Worm (Caenorhabditis elegans) whole organism, L4 larva: ENCODE measurements around the gene col-103.

Source experiments
- D1046.2 ChIP-seq: fragments of 200-800 bp; sonication (Bioruptor generic); IDR thresholded peaks from 2 replicates; pipeline ENCODE4 v1.3.6; 2022; ENCODE audit warnings: missing genetic modification characterization, missing compliant biosample characterization
- F10B5.3 ChIP-seq: sonication (generic microtip); optimal IDR thresholded peaks from 2 replicates; lab custom pipeline; 2016; ENCODE audit warnings: mild to moderate bottlenecking, missing genetic modification characterization, missing compliant biosample characterization
- F37D6.2 ChIP-seq: sonication (generic microtip); optimal IDR thresholded peaks from 2 replicates; lab custom pipeline; 2016; ENCODE audit warnings: mild to moderate bottlenecking, missing genetic modification characterization, missing compliant biosample characterization
- F44E2.7 ChIP-seq: fragments of 200-800 bp; sonication (Bioruptor generic); IDR thresholded peaks from 2 replicates; pipeline ENCODE4 v2.1.2; 2022; ENCODE audit warnings: missing genetic modification characterization, missing compliant biosample characterization
- T20F7.1 ChIP-seq: fragments of 200-800 bp; sonication (Bioruptor generic); optimal IDR thresholded peaks from 2 replicates; lab custom pipeline; 2018; ENCODE audit warnings: mild to moderate bottlenecking, missing genetic modification characterization, missing compliant biosample characterization
- Y48G9A.11 ChIP-seq: fragments of 200-800 bp; sonication (Bioruptor generic); IDR thresholded peaks from 2 replicates; pipeline ENCODE4 v1.3.6; 2022; ENCODE audit warnings: missing genetic modification reagents, missing genetic modification characterization, missing compliant biosample characterization
- Y5F2A.4 ChIP-seq: fragments of 200-800 bp; sonication (Bioruptor generic); optimal IDR thresholded peaks from 2 replicates; lab custom pipeline; 2018; ENCODE audit warnings: mild to moderate bottlenecking, missing genetic modification characterization, missing compliant biosample characterization
- Y75B8A.6 ChIP-seq: fragments of 200-800 bp; sonication (Bioruptor generic); IDR thresholded peaks from 2 replicates; pipeline ENCODE4 v1.3.6; 2022; ENCODE audit warnings: missing genetic modification reagents, missing genetic modification characterization, missing compliant biosample characterization
- aha-1 ChIP-seq: fragments of 150-350 bp; peaks from one replicate; lab custom pipeline; 2014; ENCODE audit warnings: missing biosample characterization, missing genetic modification characterization
- arid-1 ChIP-seq: fragments of 200-800 bp; sonication (Bioruptor generic); conservative IDR thresholded peaks from 2 replicates; pipeline ENCODE4 v1.3.6; 2022; ENCODE audit warnings: missing genetic modification reagents, missing genetic modification characterization, missing compliant biosample characterization
- attf-4 ChIP-seq: sonication (generic microtip); optimal IDR thresholded peaks from 3 replicates; lab custom pipeline; 2017; ENCODE audit warnings: missing biosample characterization, missing genetic modification characterization
- ceh-20 ChIP-seq: fragments of 200-800 bp; sonication (Bioruptor generic); IDR thresholded peaks from 2 replicates; pipeline ENCODE4 v1.3.6; 2022; ENCODE audit warnings: missing genetic modification reagents, missing genetic modification characterization, missing compliant biosample characterization
- ceh-32 ChIP-seq: sonication (generic microtip); optimal IDR thresholded peaks from 2 replicates; lab custom pipeline; 2016; ENCODE audit warnings: mild to moderate bottlenecking, missing genetic modification characterization, missing compliant biosample characterization; ENCODE audit not compliant: poor library complexity
- ceh-62 ChIP-seq: sonication (generic microtip); optimal IDR thresholded peaks from 2 replicates; lab custom pipeline; 2017; ENCODE audit warnings: missing biosample characterization, missing genetic modification characterization
- ces-1 ChIP-seq: fragments of 150-350 bp; sonication (generic microtip); optimal IDR thresholded peaks from 4 replicates; lab custom pipeline; 2014; ENCODE audit warnings: missing biosample characterization, missing genetic modification reagents, missing genetic modification characterization
- daf-12 ChIP-seq: fragments of 150-350 bp; optimal IDR thresholded peaks from 2 replicates; lab custom pipeline; 2014; ENCODE audit warnings: missing biosample characterization, missing genetic modification reagents, missing genetic modification characterization
- daf-19 ChIP-seq: fragments of 200-800 bp; sonication (Bioruptor generic); conservative IDR thresholded peaks from 2 replicates; pipeline ENCODE4 v1.3.6; 2022; ENCODE audit warnings: missing genetic modification characterization, missing compliant biosample characterization
- dmd-6 ChIP-seq: fragments of 200-800 bp; sonication (Bioruptor generic); IDR thresholded peaks from 2 replicates; pipeline ENCODE4 v1.3.6; 2022; ENCODE audit warnings: missing genetic modification reagents, missing genetic modification characterization, missing compliant biosample characterization
- dmd-9 ChIP-seq: fragments of 200-800 bp; sonication (Bioruptor generic); IDR thresholded peaks from 2 replicates; pipeline ENCODE4 v1.3.6; 2022; ENCODE audit warnings: missing genetic modification reagents, missing genetic modification characterization, missing compliant biosample characterization
- dve-1 ChIP-seq: sonication (generic microtip); optimal IDR thresholded peaks from 2 replicates; lab custom pipeline; 2017; ENCODE audit warnings: antibody characterized with exemption, mild to moderate bottlenecking, missing genetic modification characterization, missing compliant biosample characterization; ENCODE audit not compliant: insufficient read depth
- egl-27 ChIP-seq: sonication (generic microtip); optimal IDR thresholded peaks from 3 replicates; lab custom pipeline; 2017; ENCODE audit warnings: missing biosample characterization, missing genetic modification reagents, missing genetic modification characterization
- fkh-10 ChIP-seq: fragments of 150-350 bp; optimal IDR thresholded peaks from 2 replicates; lab custom pipeline; 2014; ENCODE audit warnings: missing biosample characterization, missing genetic modification reagents, missing genetic modification characterization
- fos-1 ChIP-seq: fragments of 150-350 bp; optimal IDR thresholded peaks from 2 replicates; lab custom pipeline; 2014; ENCODE audit warnings: missing biosample characterization, missing genetic modification characterization
- hlh-30 ChIP-seq: sonication (generic microtip); optimal IDR thresholded peaks from 2 replicates; lab custom pipeline; 2017; ENCODE audit warnings: antibody characterized with exemption, mild to moderate bottlenecking, missing genetic modification characterization, missing compliant biosample characterization; ENCODE audit not compliant: insufficient read depth
- hmg-1.1 ChIP-seq: fragments of 200-800 bp; sonication (Bioruptor generic); IDR thresholded peaks from 2 replicates; pipeline ENCODE4 v1.3.6; 2022; ENCODE audit warnings: missing genetic modification reagents, missing genetic modification characterization, missing compliant biosample characterization
- lim-7 ChIP-seq: fragments of 200-800 bp; sonication (Bioruptor generic); IDR thresholded peaks from 2 replicates; pipeline ENCODE4 v1.3.6; 2022; ENCODE audit warnings: missing genetic modification characterization, missing compliant biosample characterization
- lin-13 ChIP-seq: fragments of 150-350 bp; optimal IDR thresholded peaks from 2 replicates; lab custom pipeline; 2014; ENCODE audit warnings: missing biosample characterization, missing genetic modification reagents, missing genetic modification characterization
- lin-38 ChIP-seq: fragments of 200-800 bp; sonication (Bioruptor generic); IDR thresholded peaks from 2 replicates; pipeline ENCODE4 v1.3.6; 2022; ENCODE audit warnings: missing genetic modification reagents, missing genetic modification characterization, missing compliant biosample characterization
- lsy-2 ChIP-seq, 2 experiments: fragments of 150-350 bp in 1 of 2; sonication (generic microtip) in 1 of 2; optimal IDR thresholded peaks; 2 replicates each; lab custom pipeline; 2014 to 2017; ENCODE audit warnings: missing biosample characterization in 2 of 2, missing genetic modification characterization in 2 of 2
- madf-9 ChIP-seq: fragments of 200-800 bp; sonication (Bioruptor generic); conservative IDR thresholded peaks from 2 replicates; pipeline ENCODE4 v1.3.6; 2022; ENCODE audit warnings: missing genetic modification reagents, missing genetic modification characterization, missing compliant biosample characterization
- mep-1 ChIP-seq: fragments of 150-350 bp; sonication (generic microtip); optimal IDR thresholded peaks from 3 replicates; lab custom pipeline; 2014; ENCODE audit warnings: missing biosample characterization, missing genetic modification characterization
- mes-2 ChIP-seq: sonication (generic microtip); optimal IDR thresholded peaks from 2 replicates; lab custom pipeline; 2016; ENCODE audit warnings: missing genotype, mild to moderate bottlenecking, missing genetic modification characterization, missing compliant biosample characterization; ENCODE audit not compliant: poor library complexity, severe bottlenecking
- mxl-2 ChIP-seq: fragments of 200-800 bp; sonication (Bioruptor generic); conservative IDR thresholded peaks from 2 replicates; pipeline ENCODE4 v1.3.6; 2022; ENCODE audit warnings: missing genetic modification reagents, missing genetic modification characterization, missing compliant biosample characterization
- nhr-10 ChIP-seq: fragments of 150-350 bp; optimal IDR thresholded peaks from 2 replicates; lab custom pipeline; 2014; ENCODE audit warnings: missing biosample characterization, missing genetic modification characterization
- nhr-102 ChIP-seq: sonication (generic microtip); optimal IDR thresholded peaks from 2 replicates; lab custom pipeline; 2016; ENCODE audit warnings: mild to moderate bottlenecking, missing genetic modification characterization, moderate library complexity, missing compliant biosample characterization
- nhr-28 ChIP-seq: fragments of 150-350 bp; optimal IDR thresholded peaks from 2 replicates; lab custom pipeline; 2014; ENCODE audit warnings: missing biosample characterization, missing genetic modification characterization
- nhr-48 ChIP-seq: sonication (generic microtip); optimal IDR thresholded peaks from 2 replicates; lab custom pipeline; 2016; ENCODE audit warnings: mild to moderate bottlenecking, missing genetic modification characterization, missing compliant biosample characterization
- nhr-77 ChIP-seq: fragments of 150-350 bp; optimal IDR thresholded peaks from 2 replicates; lab custom pipeline; 2014; ENCODE audit warnings: missing biosample characterization, missing genetic modification characterization
- rbr-2 ChIP-seq: sonication (generic microtip); optimal IDR thresholded peaks from 2 replicates; lab custom pipeline; 2016; ENCODE audit warnings: missing genotype, missing genetic modification characterization, missing compliant biosample characterization
- saeg-2 ChIP-seq: fragments of 200-800 bp; sonication (Bioruptor generic); IDR thresholded peaks from 2 replicates; pipeline ENCODE4 v1.3.6; 2022; ENCODE audit warnings: missing genetic modification reagents, missing genetic modification characterization, missing compliant biosample characterization
- snpc-1.2 ChIP-seq: fragments of 200-800 bp; sonication (Bioruptor generic); IDR thresholded peaks from 2 replicates; pipeline ENCODE4 v1.3.6; 2022; ENCODE audit warnings: missing genetic modification reagents, missing genetic modification characterization, missing compliant biosample characterization
- spr-1 ChIP-seq: sonication (generic microtip); optimal IDR thresholded peaks from 2 replicates; lab custom pipeline; 2016; ENCODE audit warnings: mild to moderate bottlenecking, missing genetic modification characterization, missing compliant biosample characterization
- unc-39 ChIP-seq: sonication (generic microtip); optimal IDR thresholded peaks from 2 replicates; lab custom pipeline; 2017; ENCODE audit warnings: missing biosample characterization, missing genetic modification characterization
- vab-7 ChIP-seq: fragments of 200-800 bp; sonication (Bioruptor generic); IDR thresholded peaks from 2 replicates; pipeline ENCODE4 v1.3.6; 2022; ENCODE audit warnings: missing genetic modification reagents, missing genetic modification characterization, missing compliant biosample characterization
- zag-1 ChIP-seq: fragments of 150-350 bp; optimal IDR thresholded peaks from 2 replicates; lab custom pipeline; 2014; ENCODE audit warnings: missing biosample characterization, missing genetic modification characterization
- zfp-3 ChIP-seq: fragments of 200-800 bp; sonication (Bioruptor generic); conservative IDR thresholded peaks from 2 replicates; pipeline ENCODE4 v1.3.6; 2022; ENCODE audit warnings: missing genetic modification reagents, missing genetic modification characterization, missing compliant biosample characterization
- zip-11 ChIP-seq: fragments of 200-800 bp; sonication (Bioruptor generic); IDR thresholded peaks from 2 replicates; pipeline ENCODE4 v1.3.6; 2022; ENCODE audit warnings: missing genetic modification characterization, missing compliant biosample characterization
- zip-2 ChIP-seq: fragments of 150-350 bp; optimal IDR thresholded peaks from 2 replicates; lab custom pipeline; 2014; ENCODE audit warnings: missing biosample characterization, missing genetic modification characterization

col-103 gene

DNA sequence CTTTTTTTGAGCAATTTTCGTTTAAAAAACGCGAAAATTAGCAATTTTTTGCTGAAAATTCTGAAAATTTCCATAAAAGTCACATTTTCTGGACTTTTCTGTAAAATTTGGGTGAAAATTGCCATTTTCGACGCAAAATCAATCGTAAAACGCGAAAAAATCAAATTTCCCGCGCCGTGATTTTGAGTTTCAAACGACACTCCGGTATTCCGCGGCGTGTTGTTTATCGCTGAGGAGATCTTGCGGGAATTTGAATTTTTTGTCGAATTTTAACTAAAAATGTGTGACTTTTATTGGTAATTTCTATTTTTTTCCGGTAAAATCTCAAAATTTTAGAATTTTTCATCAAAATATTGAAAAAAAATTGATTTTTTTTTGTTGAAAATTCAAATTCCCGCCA, 37.7 kb upstream of the col-103 start:
- TF ChIP-seq lin-38 (no peak), Y48G9A.11 (0 out of 2 replicates have a peak, but pooled peaks have one; percentile 51), Y5F2A.4 (GFP tag; lab: Kevin White, UChicago) (no peak), mep-1 (tag; lab: Kevin White, UChicago) (no peak), daf-19 (GFP tag; lab: Robert Waterston, UW) (no peak), fos-1 (tag; lab: Kevin White, UChicago) (no peak), aha-1 (tag; lab: Kevin White, UChicago) (peak; percentile 81), F10B5.3 (tag; lab: Kevin White, UChicago) (no peak), unc-39 (tag; lab: Kevin White, UChicago) (no peak), nhr-77 (tag; lab: Kevin White, UChicago) (no peak), zip-2 (tag; lab: Kevin White, UChicago) (no peak), madf-9 (GFP tag; lab: Robert Waterston, UW) (no peak), dve-1 (tag; lab: Kevin White, UChicago) (no peak), F37D6.2 (no peak), saeg-2 (no peak), D1046.2 (GFP tag; lab: Robert Waterston, UW) (no peak), egl-27 (tag; lab: Kevin White, UChicago) (no peak)

ce11 chrIV:800518-800917, 37.0 kb upstream of the col-103 start, which contains the start of gene mrpl-46:
TSS of gene mrpl-46 (plus strand) at chrIV:800818.
- TF ChIP-seq hlh-30 (tag; lab: Kevin White, UChicago) (no peak), arid-1 (GFP tag; lab: Robert Waterston, UW) (no peak), ceh-62 (tag; lab: Kevin White, UChicago) (no peak), lim-7 (GFP tag; lab: Robert Waterston, UW) (no peak), lsy-2 (tag; optimal IDR thresholded peaks at IDR 0.05; lab: Kevin White, UChicago) (no peak), hmg-1.1 (GFP tag; lab: Robert Waterston, UW) (no peak), ces-1 (GFP tag; lab: Kevin White, UChicago) (no peak), daf-12 (no peak), ceh-20 (no peak), nhr-48 (tag; lab: Kevin White, UChicago) (no peak), rbr-2 (tag; lab: Kevin White, UChicago) (no peak), Y75B8A.6 (GFP tag; lab: Robert Waterston, UW) (no peak), ceh-32 (tag; lab: Kevin White, UChicago) (no peak), dmd-6 (GFP tag; lab: Robert Waterston, UW) (no peak), zag-1 (tag; lab: Kevin White, UChicago) (no peak), dve-1 (tag; lab: Kevin White, UChicago) (no peak), mxl-2 (GFP tag; lab: Robert Waterston, UW) (no peak), lin-13 (no peak), snpc-1.2 (GFP tag; lab: Robert Waterston, UW) (no peak)

ce11 chrIV:796521-797073, 33.1 kb upstream of the col-103 start, which contains the start of the genes F56B3.11 and ech-5:
TSS of gene F56B3.11 (minus strand) at chrIV:796571.
TSS of gene ech-5 (plus strand) at chrIV:797023.
- peak; percentile 19 for TF ChIP-seq nhr-102 (tag; lab: Kevin White, UChicago)
- TF ChIP-seq dmd-9, result no peak
- TF ChIP-seq mep-1 (tag; lab: Kevin White, UChicago), result peak; percentile 88
- peak; percentile 5 for TF ChIP-seq fkh-10 (GFP tag; lab: Kevin White, UChicago)
- peak; percentile 72 for TF ChIP-seq mes-2 (tag; lab: Kevin White, UChicago)
- TF ChIP-seq aha-1 (tag; lab: Kevin White, UChicago), result peak; percentile 81
- TF ChIP-seq spr-1 (tag; lab: Kevin White, UChicago), result peak; percentile 14
- no peak for TF ChIP-seq nhr-10 (tag; lab: Kevin White, UChicago)
- 0 out of 2 replicates have a peak, but pooled peaks have one; percentile 49 for TF ChIP-seq zfp-3 (GFP tag; lab: Robert Waterston, UW)
- peak; percentile 36 for TF ChIP-seq hlh-30 (tag; lab: Kevin White, UChicago)
- TF ChIP-seq vab-7 (GFP tag; lab: Robert Waterston, UW), result no peak
- peak; percentile 69 for TF ChIP-seq hmg-1.1 (GFP tag; lab: Robert Waterston, UW)
- TF ChIP-seq egl-27 (tag; lab: Kevin White, UChicago), result no peak
- TF ChIP-seq nhr-28 (tag; lab: Kevin White, UChicago), result peak; percentile 7
- no peak for TF ChIP-seq ceh-62 (tag; lab: Kevin White, UChicago)
- no peak for TF ChIP-seq zip-11 (GFP tag; lab: Robert Waterston, UW)
- no peak for TF ChIP-seq F44E2.7
- TF ChIP-seq F37D6.2, result peak; percentile 54
- no peak for TF ChIP-seq attf-4 (tag; lab: Kevin White, UChicago)
- TF ChIP-seq T20F7.1, result no peak
